Worm (Caenorhabditis elegans): ENCODE measurements around the gene M142.5.

The M142.5 gene

ce11 chrIII:10969644-10970043 is 38.6 kb downstream of the M142.5 start, which contains the start of gene dhc-4:
dhc-4 (plus strand) TSS chrIII:10969944.
- no peak for TF ChIP-seq ztf-4 (tag; optimal IDR thresholded peaks at IDR 0.05)

- TF ChIP-seq sma-3 (GFP tag; optimal IDR thresholded peaks at IDR 0.05), result no peak
- TF ChIP-seq ztf-11 (tag; optimal IDR thresholded peaks at IDR 0.05), result no peak
- TF ChIP-seq ceh-82 (tag; optimal IDR thresholded peaks at IDR 0.05), result no peak
- no peak for TF ChIP-seq mdl-1 (tag; optimal IDR thresholded peaks at IDR 0.05)
- TF ChIP-seq nhr-12 (tag; optimal IDR thresholded peaks at IDR 0.05), result no peak
Observed at ce11 chrIII:10976580-10976979, 45.6 kb downstream of the M142.5 start.

ce11 chrIII:10981555-10981954 is 50.6 kb downstream of the M142.5 start:
- TF ChIP-seq elt-3 (tag; optimal IDR thresholded peaks at IDR 0.05) (no peak), nhr-21 (tag; optimal IDR thresholded peaks at IDR 0.05) (no peak), gmeb-1 (tag; optimal IDR thresholded peaks at IDR 0.05) (no peak), C34F6.9 (tag; optimal IDR thresholded peaks at IDR 0.05) (no peak), ztf-1 (GFP tag; conservative IDR thresholded peaks at IDR 0.05) (no peak), sem-4 (tag; optimal IDR thresholded peaks at IDR 0.05) (no peak), sma-9 (GFP tag; optimal IDR thresholded peaks at IDR 0.05) (no peak), sma-9 (tag; optimal IDR thresholded peaks at IDR 0.05) (no peak), zag-1 (tag; optimal IDR thresholded peaks at IDR 0.05) (no peak), blmp-1 (tag; optimal IDR thresholded peaks at IDR 0.05; ENCODE audit: insufficient read depth) (no peak), nhr-77 (tag; optimal IDR thresholded peaks at IDR 0.05) (no peak)

Measured in whole organism, L2 larva.